Worm (Caenorhabditis elegans) whole organism, L3 larva: ENCODE data around the gene C05B5.5.

ENCODE experiments used
- ZK546.5 ChIP-seq: sonication (generic microtip); optimal IDR thresholded peaks from 2 replicates; lab custom pipeline; 2017; ENCODE audit warnings: missing biosample characterization, missing genetic modification characterization
- aly-2 ChIP-seq: fragments of 150-350 bp; optimal IDR thresholded peaks from 2 replicates; lab custom pipeline; 2014; ENCODE audit warnings: missing biosample characterization, missing genetic modification characterization
- ama-1 ChIP-seq: fragments of 150-350 bp; optimal IDR thresholded peaks from 2 replicates; lab custom pipeline; 2018
- ceh-16 ChIP-seq: sonication (generic microtip); optimal IDR thresholded peaks from 2 replicates; lab custom pipeline; 2017; ENCODE audit warnings: missing biosample characterization, missing genetic modification characterization
- ceh-28 ChIP-seq: fragments of 150-350 bp; optimal IDR thresholded peaks from 2 replicates; lab custom pipeline; 2014; ENCODE audit warnings: missing biosample characterization, missing genetic modification reagents, missing genetic modification characterization
- ceh-82 ChIP-seq: fragments of 150-350 bp; optimal IDR thresholded peaks from 2 replicates; lab custom pipeline; 2014; ENCODE audit warnings: missing biosample characterization, missing genetic modification characterization
- daf-12 ChIP-seq: fragments of 150-350 bp; optimal IDR thresholded peaks from 2 replicates; lab custom pipeline; 2014; ENCODE audit warnings: missing biosample characterization, missing genetic modification reagents, missing genetic modification characterization
- egl-27 ChIP-seq: sonication (generic microtip); optimal IDR thresholded peaks from 4 replicates; lab custom pipeline; 2017; ENCODE audit warnings: missing biosample characterization, missing genetic modification reagents, missing genetic modification characterization
- egl-5 ChIP-seq: fragments of 150-350 bp; optimal IDR thresholded peaks from 2 replicates; lab custom pipeline; 2017; ENCODE audit warnings: missing biosample characterization, missing genetic modification reagents, missing genetic modification characterization, inconsistent platforms
- elt-1 ChIP-seq: fragments of 150-350 bp; optimal IDR thresholded peaks from 2 replicates; lab custom pipeline; 2014; ENCODE audit warnings: missing biosample characterization, missing genetic modification characterization
- elt-2 ChIP-seq: sonication (generic microtip); optimal IDR thresholded peaks from 2 replicates; lab custom pipeline; 2016; ENCODE audit warnings: missing genetic modification reagents, mild to moderate bottlenecking, missing genetic modification characterization, missing compliant biosample characterization
- eor-1 ChIP-seq, 2 experiments: fragments of 150-350 bp; optimal IDR thresholded peaks; 2 replicates each; lab custom pipeline; 2014 to 2018; ENCODE audit warnings: missing biosample characterization in 2 of 2, missing genetic modification characterization in 2 of 2
- fkh-10 ChIP-seq: sonication (generic microtip); optimal IDR thresholded peaks from 2 replicates; lab custom pipeline; 2017; ENCODE audit warnings: missing biosample characterization, missing genetic modification reagents, missing genetic modification characterization
- fkh-2 ChIP-seq: fragments of 150-350 bp; optimal IDR thresholded peaks from 2 replicates; lab custom pipeline; 2014; ENCODE audit warnings: missing biosample characterization, missing genetic modification reagents, missing genetic modification characterization
- fos-1 ChIP-seq: fragments of 150-350 bp; optimal IDR thresholded peaks from 2 replicates; lab custom pipeline; 2014; ENCODE audit warnings: missing biosample characterization, missing genetic modification characterization
- hmg-11 ChIP-seq: sonication (generic microtip); optimal IDR thresholded peaks from 2 replicates; lab custom pipeline; 2016; ENCODE audit warnings: missing genetic modification characterization, missing compliant biosample characterization
- jun-1 ChIP-seq: fragments of 150-350 bp; optimal IDR thresholded peaks from 2 replicates; lab custom pipeline; 2014; ENCODE audit warnings: missing biosample characterization, missing genetic modification reagents, missing genetic modification characterization
- lin-15B ChIP-seq: fragments of 150-350 bp; optimal IDR thresholded peaks from 2 replicates; lab custom pipeline; 2014; ENCODE audit warnings: missing biosample characterization, missing genetic modification characterization
- lsy-12 ChIP-seq: sonication (generic microtip); optimal IDR thresholded peaks from 2 replicates; lab custom pipeline; 2016; ENCODE audit warnings: mild to moderate bottlenecking, missing genetic modification characterization, missing compliant biosample characterization
- mdl-1 ChIP-seq: fragments of 150-350 bp; optimal IDR thresholded peaks from 2 replicates; lab custom pipeline; 2014; ENCODE audit warnings: missing biosample characterization, missing genetic modification characterization
- mml-1 ChIP-seq: fragments of 150-350 bp; sonication (generic microtip); optimal IDR thresholded peaks from 3 replicates; lab custom pipeline; 2014; ENCODE audit warnings: missing biosample characterization, missing genetic modification characterization
- nfya-1 ChIP-seq: sonication (generic microtip); optimal IDR thresholded peaks from 2 replicates; lab custom pipeline; 2017; ENCODE audit warnings: missing genetic modification characterization, mild to moderate bottlenecking, missing compliant biosample characterization, antibody characterized with exemption, moderate library complexity; ENCODE audit not compliant: insufficient read depth
- nhr-11 ChIP-seq: fragments of 150-350 bp; optimal IDR thresholded peaks from 2 replicates; lab custom pipeline; 2014; ENCODE audit warnings: missing biosample characterization, missing genetic modification characterization
- nhr-12 ChIP-seq: fragments of 150-350 bp; optimal IDR thresholded peaks from 2 replicates; lab custom pipeline; 2014; ENCODE audit warnings: missing biosample characterization, missing genetic modification characterization
- nhr-23 ChIP-seq: fragments of 150-350 bp; optimal IDR thresholded peaks from 2 replicates; lab custom pipeline; 2014; ENCODE audit warnings: missing biosample characterization, missing genetic modification reagents, missing genetic modification characterization
- nhr-237 ChIP-seq: fragments of 150-350 bp; optimal IDR thresholded peaks from 2 replicates; lab custom pipeline; 2014; ENCODE audit warnings: missing biosample characterization, missing genetic modification characterization
- nhr-25 ChIP-seq: sonication (generic microtip); optimal IDR thresholded peaks from 2 replicates; lab custom pipeline; 2017; ENCODE audit warnings: missing biosample characterization, missing genetic modification characterization
- nhr-43 ChIP-seq: sonication (generic microtip); optimal IDR thresholded peaks from 2 replicates; lab custom pipeline; 2016; ENCODE audit warnings: mild to moderate bottlenecking, missing genetic modification characterization, missing compliant biosample characterization; ENCODE audit not compliant: poor library complexity, severe bottlenecking
- nhr-67 ChIP-seq: fragments of 150-350 bp; optimal IDR thresholded peaks from 2 replicates; lab custom pipeline; 2014; ENCODE audit warnings: missing biosample characterization, missing genetic modification characterization
- nhr-76 ChIP-seq: fragments of 150-350 bp; sonication (generic microtip); optimal IDR thresholded peaks from 5 replicates; lab custom pipeline; 2014; ENCODE audit warnings: missing biosample characterization, missing genetic modification characterization
- nhr-77 ChIP-seq: fragments of 150-350 bp; optimal IDR thresholded peaks from 2 replicates; lab custom pipeline; 2014; ENCODE audit warnings: missing biosample characterization, missing genetic modification characterization
- pha-4 ChIP-seq: fragments of 150-350 bp; optimal IDR thresholded peaks from 2 replicates; lab custom pipeline; 2014; ENCODE audit warnings: missing biosample characterization, missing genetic modification reagents, missing genetic modification characterization
- pqm-1 ChIP-seq: fragments of 150-350 bp; optimal IDR thresholded peaks from 2 replicates; lab custom pipeline; 2017; ENCODE audit warnings: missing biosample characterization, missing genetic modification characterization, inconsistent platforms
- sea-2 ChIP-seq: fragments of 150-350 bp; sonication (generic microtip); optimal IDR thresholded peaks from 4 replicates; lab custom pipeline; 2014; ENCODE audit warnings: missing biosample characterization, missing genetic modification reagents, missing genetic modification characterization
- skn-1 ChIP-seq: fragments of 150-350 bp; optimal IDR thresholded peaks from 2 replicates; lab custom pipeline; 2014; ENCODE audit warnings: missing biosample characterization, missing genetic modification characterization
- snpc-4 ChIP-seq: fragments of 150-350 bp; optimal IDR thresholded peaks from 2 replicates; lab custom pipeline; 2014; ENCODE audit warnings: missing biosample characterization, missing genetic modification characterization
- tbx-2 ChIP-seq: sonication (generic microtip); optimal IDR thresholded peaks from 2 replicates; lab custom pipeline; 2016; ENCODE audit warnings: mild to moderate bottlenecking, missing genetic modification characterization, missing compliant biosample characterization
- unc-39 ChIP-seq: sonication (generic microtip); optimal IDR thresholded peaks from 4 replicates; lab custom pipeline; 2017; ENCODE audit warnings: missing biosample characterization, missing genetic modification characterization
- unc-62 ChIP-seq: fragments of 150-350 bp; sonication (generic microtip); optimal IDR thresholded peaks from 4 replicates; lab custom pipeline; 2014; ENCODE audit warnings: missing biosample characterization, missing genetic modification reagents, missing genetic modification characterization
- zag-1 ChIP-seq: fragments of 150-350 bp; optimal IDR thresholded peaks from 2 replicates; lab custom pipeline; 2014; ENCODE audit warnings: missing biosample characterization, missing genetic modification characterization
- ztf-11 ChIP-seq: fragments of 150-350 bp; optimal IDR thresholded peaks from 2 replicates; lab custom pipeline; 2014; ENCODE audit warnings: missing biosample characterization, missing genetic modification characterization
- ztf-4 ChIP-seq: fragments of 150-350 bp; optimal IDR thresholded peaks from 2 replicates; lab custom pipeline; 2014; ENCODE audit warnings: missing biosample characterization, missing genetic modification characterization

Gene C05B5.5

DNA sequence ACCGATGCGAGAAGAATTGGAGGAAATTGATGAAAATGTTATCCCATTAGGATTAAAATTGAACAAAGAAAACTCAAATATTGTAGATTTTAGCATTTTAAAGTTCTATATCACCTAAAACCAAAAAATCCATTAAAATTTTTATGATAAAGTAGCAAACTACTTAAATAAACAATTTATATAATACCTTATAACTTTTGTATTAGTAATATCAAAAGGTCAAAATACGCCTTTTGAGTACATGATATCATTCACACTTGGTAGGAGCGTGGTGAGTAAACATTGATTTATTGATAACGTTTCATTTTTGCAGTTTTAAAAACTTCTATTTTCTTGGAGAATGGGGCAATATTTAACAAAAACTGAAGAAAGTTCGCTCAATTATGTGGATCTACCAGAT, at the start of gene C05B5.5:
Gene C05B5.5, plus strand, starts transcription at position 301 of the 400 bp plus-strand sequence.
- TF ChIP-seq ceh-82 (tag; lab: Kevin White, UChicago) (no peak), ama-1 (lab: Kevin White, UChicago) (no peak), skn-1 (tag; lab: Kevin White, UChicago) (no peak), fkh-2 (tag; lab: Kevin White, UChicago) (no peak), nhr-43 (tag; lab: Kevin White, UChicago) (no peak), mml-1 (tag; lab: Kevin White, UChicago) (no peak), hmg-11 (tag; lab: Kevin White, UChicago) (no peak), fkh-10 (GFP tag; lab: Kevin White, UChicago) (no peak), eor-1 (tag; optimal IDR thresholded peaks at IDR 0.05; lab: Kevin White, UChicago) (no peak), nhr-23 (tag; lab: Kevin White, UChicago) (no peak), nhr-67 (tag; lab: Kevin White, UChicago) (no peak), sea-2 (GFP tag; lab: Kevin White, UChicago) (no peak), nhr-76 (tag; lab: Kevin White, UChicago) (no peak), nhr-25 (tag; lab: Kevin White, UChicago) (no peak), lsy-12 (tag; lab: Kevin White, UChicago) (no peak)

DNA sequence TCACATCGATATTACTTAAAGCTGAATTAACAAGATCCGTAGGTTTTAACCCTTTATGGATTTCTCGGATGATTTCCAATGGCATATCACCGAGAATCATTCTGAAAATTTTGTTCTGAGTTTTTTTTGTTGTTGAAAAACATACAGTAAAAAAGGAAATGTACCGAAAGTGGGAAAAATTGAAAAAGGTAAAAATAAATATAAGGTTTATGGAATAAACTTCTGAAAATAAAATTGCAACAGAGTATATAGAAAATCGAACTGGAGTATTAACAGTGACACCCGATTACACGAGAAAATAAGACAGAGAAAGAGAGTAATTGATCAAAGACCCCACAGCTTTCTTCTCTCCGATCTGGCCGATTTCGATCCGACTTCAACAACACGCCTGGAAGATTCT, 49.3 kb upstream of the C05B5.5 start, which contains the start of gene K03H1.11:
Gene K03H1.11, minus strand, starts transcription at position 101 of the 400 bp plus-strand sequence.
- TF ChIP-seq nhr-23 (tag; lab: Kevin White, UChicago) (peak; percentile 13), daf-12 (no peak)

DNA sequence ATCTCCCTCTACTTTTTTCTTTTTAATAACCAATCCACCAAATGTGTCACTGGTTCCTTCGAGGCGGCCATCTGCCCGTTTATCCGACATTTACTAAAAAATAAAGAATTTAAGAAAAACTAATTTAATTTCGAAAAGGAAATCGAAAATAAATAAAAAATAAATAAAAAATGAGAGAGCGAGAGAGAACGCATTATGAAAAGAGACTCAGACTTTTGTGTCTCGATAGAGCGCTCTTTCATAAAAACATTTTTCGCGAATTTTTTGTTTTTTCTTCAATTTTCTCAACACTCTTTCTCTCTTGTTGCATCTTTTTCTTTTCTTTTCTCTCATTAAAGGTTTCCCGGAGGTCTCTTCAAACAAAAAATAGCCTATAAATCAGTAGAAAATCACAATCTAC, 45.0 kb upstream of the C05B5.5 start, which contains the start of gene mog-1:
Gene mog-1, minus strand, starts transcription at position 93 of the 400 bp plus-strand sequence.
- peak; percentile 17 for TF ChIP-seq lin-15B (tag; lab: Kevin White, UChicago)
- peak; percentile 11 for TF ChIP-seq egl-5 (tag; lab: Kevin White, UChicago)
- TF ChIP-seq ceh-16 (tag; lab: Kevin White, UChicago) = no peak
- TF ChIP-seq pha-4 (tag; lab: Kevin White, UChicago) = peak; percentile 60

DNA sequence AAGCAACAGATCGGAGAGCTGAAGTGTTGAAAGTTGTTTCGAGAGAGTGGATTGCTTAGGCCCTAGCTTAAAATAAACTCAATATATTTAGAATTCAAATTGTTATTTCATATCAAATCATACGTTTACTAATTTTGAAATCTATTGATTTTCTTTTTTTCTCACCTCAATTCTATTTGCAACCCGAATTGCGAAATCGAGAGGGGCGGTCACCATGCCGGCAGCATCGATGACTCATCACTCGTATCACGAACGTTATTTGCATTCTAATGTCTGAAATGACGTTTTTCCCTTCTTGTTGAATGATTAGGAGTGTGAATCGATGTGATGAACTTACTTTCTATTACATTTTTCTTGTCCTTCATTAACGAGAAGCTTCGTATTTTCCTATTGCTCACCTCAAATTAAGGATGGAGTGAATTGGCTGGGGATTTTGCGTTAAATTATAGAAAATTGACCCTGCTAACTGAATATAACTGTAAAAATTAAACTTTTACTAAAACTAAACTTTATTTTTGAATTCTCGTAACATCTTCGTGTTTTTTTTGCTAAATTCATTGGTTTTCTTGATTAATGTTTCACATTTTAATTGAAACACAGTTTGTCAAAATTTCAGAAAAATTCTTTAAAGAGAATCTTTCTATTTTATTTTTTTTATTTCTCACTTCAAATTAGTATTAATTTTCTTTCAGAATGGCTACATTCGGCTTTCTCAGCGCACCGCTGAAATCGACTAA, 44.3 kb upstream of the C05B5.5 start, which contains the start of gene alx-1:
Gene alx-1, plus strand, starts transcription at position 687 of the 737 bp plus-strand sequence.
- TF ChIP-seq egl-27 (tag; lab: Kevin White, UChicago) (no peak), lin-15B (tag; lab: Kevin White, UChicago) (no peak), nhr-12 (tag; lab: Kevin White, UChicago) (no peak), nhr-11 (tag; lab: Kevin White, UChicago) (no peak), ztf-11 (tag; lab: Kevin White, UChicago) (no peak), ZK546.5 (no peak), eor-1 (tag; optimal IDR thresholded peaks at IDR 0.05; lab: Kevin White, UChicago) (no peak), unc-62 (GFP tag; lab: Kevin White, UChicago) (no peak), nhr-67 (tag; lab: Kevin White, UChicago) (no peak), ama-1 (lab: Kevin White, UChicago) (no peak), nhr-237 (no peak), ceh-82 (tag; lab: Kevin White, UChicago) (no peak), nfya-1 (peak; percentile 20), nhr-77 (tag; lab: Kevin White, UChicago) (no peak), egl-5 (tag; lab: Kevin White, UChicago) (no peak), unc-39 (tag; lab: Kevin White, UChicago) (no peak), zag-1 (tag; lab: Kevin White, UChicago) (no peak), nhr-43 (tag; lab: Kevin White, UChicago) (no peak), jun-1 (tag; lab: Kevin White, UChicago) (peak; percentile 66), fos-1 (tag; lab: Kevin White, UChicago) (peak; percentile 62), elt-2 (peak; percentile 52), sea-2 (GFP tag; lab: Kevin White, UChicago) (no peak), elt-1 (tag; lab: Kevin White, UChicago) (no peak), snpc-4 (tag; lab: Kevin White, UChicago) (peak; percentile 3), ceh-16 (tag; lab: Kevin White, UChicago) (no peak), ztf-4 (no peak), ceh-28 (tag; lab: Kevin White, UChicago) (peak; percentile 40), mdl-1 (tag; lab: Kevin White, UChicago) (no peak), lsy-12 (tag; lab: Kevin White, UChicago) (no peak), aly-2 (tag; lab: Kevin White, UChicago) (no peak), pha-4 (tag; lab: Kevin White, UChicago) (peak; percentile 39), tbx-2 (no peak), skn-1 (tag; lab: Kevin White, UChicago) (no peak), pqm-1 (tag; lab: Kevin White, UChicago) (peak; percentile 50)
